Fruit fly (Drosophila melanogaster) whole organism, prepupa: ENCODE results near the gene exd.
A peak's percentile ranks its signal among the peaks of the same experiment; 100 is the strongest.

ENCODE experiments used
- CG10631 ChIP-seq: fragments of 200-800 bp; sonication (Bioruptor generic); optimal IDR thresholded peaks from 2 replicates; lab custom pipeline; 2016; ENCODE audit warnings: missing biosample characterization, missing genetic modification characterization
- CG11294 ChIP-seq: fragments of 200-800 bp; sonication (Bioruptor generic); IDR thresholded peaks from 2 replicates; pipeline ENCODE4 v1.3.6; 2022; ENCODE audit warnings: missing biosample characterization, missing genetic modification characterization
- CG11762 ChIP-seq: fragments of 200-800 bp; sonication (Bioruptor generic); optimal IDR thresholded peaks from 3 replicates; lab custom pipeline; 2016; ENCODE audit warnings: missing biosample characterization, missing genetic modification characterization; ENCODE audit not compliant: insufficient read depth
- CG11902 ChIP-seq: fragments of 200-800 bp; sonication (Bioruptor generic); optimal IDR thresholded peaks from 3 replicates; lab custom pipeline; 2016; ENCODE audit warnings: missing biosample characterization, missing genetic modification characterization
- CG1621 ChIP-seq: fragments of 200-800 bp; sonication (Bioruptor generic); optimal IDR thresholded peaks from 3 replicates; lab custom pipeline; 2018; ENCODE audit warnings: missing biosample characterization, mild to moderate bottlenecking, missing genetic modification characterization
- CG3919 ChIP-seq: fragments of 200-800 bp; sonication (Bioruptor generic); optimal IDR thresholded peaks from 3 replicates; lab custom pipeline; 2016; ENCODE audit warnings: missing biosample characterization, missing genetic modification characterization
- CG6163 ChIP-seq: fragments of 200-800 bp; sonication (Bioruptor generic); IDR thresholded peaks from 3 replicates; pipeline ENCODE4 v1.3.6; 2022; ENCODE audit warnings: missing biosample characterization, missing genetic modification characterization
- CG6276 ChIP-seq: fragments of 200-800 bp; sonication (Bioruptor generic); optimal IDR thresholded peaks from 2 replicates; lab custom pipeline; 2017; ENCODE audit warnings: missing biosample characterization, mild to moderate bottlenecking, missing genetic modification characterization
- CG8632 ChIP-seq: fragments of 200-800 bp; sonication (Bioruptor generic); optimal IDR thresholded peaks from 3 replicates; lab custom pipeline; 2016; ENCODE audit warnings: missing biosample characterization, missing genetic modification characterization
- CG9139 ChIP-seq: fragments of 200-800 bp; sonication (Bioruptor generic); optimal IDR thresholded peaks from 3 replicates; lab custom pipeline; 2017; ENCODE audit warnings: missing biosample characterization, mild to moderate bottlenecking, missing genetic modification characterization
- Eip78C ChIP-seq: fragments of 200-800 bp; sonication (Bioruptor generic); peaks from one replicate; lab custom pipeline; 2016; ENCODE audit warnings: missing biosample characterization, missing genetic modification characterization
- Ets96B ChIP-seq: fragments of 200-800 bp; optimal IDR thresholded peaks from 2 replicates; lab custom pipeline; 2019; ENCODE audit warnings: missing biosample characterization, mild to moderate bottlenecking, missing genetic modification characterization, moderate library complexity
- Hr38 ChIP-seq: sonication (Bioruptor generic); optimal IDR thresholded peaks from 2 replicates; lab custom pipeline; 2016; ENCODE audit warnings: missing biosample characterization, missing genetic modification characterization
- Hr39 ChIP-seq: fragments of 200-800 bp; sonication (Bioruptor generic); optimal IDR thresholded peaks from 2 replicates; lab custom pipeline; 2016; ENCODE audit warnings: missing biosample characterization, missing genetic modification characterization
- Hr4 ChIP-seq: fragments of 200-800 bp; sonication (Bioruptor generic); optimal IDR thresholded peaks from 3 replicates; lab custom pipeline; 2016; ENCODE audit warnings: missing biosample characterization, missing genetic modification characterization
- Sox102F ChIP-seq: fragments of 200-800 bp; sonication (Bioruptor generic); optimal IDR thresholded peaks from 2 replicates; lab custom pipeline; 2016; ENCODE audit warnings: missing biosample characterization, mild to moderate bottlenecking, missing genetic modification characterization
- Sox14 ChIP-seq: fragments of 200-800 bp; sonication (Bioruptor generic); optimal IDR thresholded peaks from 3 replicates; lab custom pipeline; 2016; ENCODE audit warnings: missing biosample characterization, missing genetic modification characterization
- achi ChIP-seq: fragments of 200-800 bp; sonication (Bioruptor generic); optimal IDR thresholded peaks from 3 replicates; lab custom pipeline; 2016; ENCODE audit warnings: missing biosample characterization, missing genetic modification characterization
- acj6 ChIP-seq: fragments of 200-800 bp; sonication (Bioruptor generic); optimal IDR thresholded peaks from 3 replicates; lab custom pipeline; 2016; ENCODE audit warnings: missing biosample characterization, missing genetic modification characterization
- fd59A ChIP-seq: fragments of 200-800 bp; sonication (Bioruptor generic); optimal IDR thresholded peaks from 2 replicates; lab custom pipeline; 2017; ENCODE audit warnings: missing biosample characterization, mild to moderate bottlenecking, missing genetic modification characterization, missing genetic modification reagents
- lz ChIP-seq: fragments of 200-800 bp; sonication (Bioruptor generic); optimal IDR thresholded peaks from 3 replicates; lab custom pipeline; 2016; ENCODE audit warnings: missing biosample characterization, missing genetic modification characterization
- net ChIP-seq: fragments of 200-800 bp; sonication (Bioruptor generic); optimal IDR thresholded peaks from 3 replicates; lab custom pipeline; 2016; ENCODE audit warnings: missing biosample characterization, missing genetic modification characterization
- svp ChIP-seq: fragments of 200-800 bp; sonication (Bioruptor generic); peaks from one replicate; lab custom pipeline; 2016; ENCODE audit warnings: missing biosample characterization, missing genetic modification characterization
- topi ChIP-seq: fragments of 200-800 bp; sonication (Bioruptor generic); optimal IDR thresholded peaks from 3 replicates; lab custom pipeline; 2016; ENCODE audit warnings: missing biosample characterization, missing genetic modification characterization
- vri ChIP-seq: fragments of 200-800 bp; sonication (Bioruptor generic); optimal IDR thresholded peaks from 3 replicates; lab custom pipeline; 2016; ENCODE audit warnings: missing biosample characterization, mild to moderate bottlenecking, missing genetic modification characterization

exd gene

DNA sequence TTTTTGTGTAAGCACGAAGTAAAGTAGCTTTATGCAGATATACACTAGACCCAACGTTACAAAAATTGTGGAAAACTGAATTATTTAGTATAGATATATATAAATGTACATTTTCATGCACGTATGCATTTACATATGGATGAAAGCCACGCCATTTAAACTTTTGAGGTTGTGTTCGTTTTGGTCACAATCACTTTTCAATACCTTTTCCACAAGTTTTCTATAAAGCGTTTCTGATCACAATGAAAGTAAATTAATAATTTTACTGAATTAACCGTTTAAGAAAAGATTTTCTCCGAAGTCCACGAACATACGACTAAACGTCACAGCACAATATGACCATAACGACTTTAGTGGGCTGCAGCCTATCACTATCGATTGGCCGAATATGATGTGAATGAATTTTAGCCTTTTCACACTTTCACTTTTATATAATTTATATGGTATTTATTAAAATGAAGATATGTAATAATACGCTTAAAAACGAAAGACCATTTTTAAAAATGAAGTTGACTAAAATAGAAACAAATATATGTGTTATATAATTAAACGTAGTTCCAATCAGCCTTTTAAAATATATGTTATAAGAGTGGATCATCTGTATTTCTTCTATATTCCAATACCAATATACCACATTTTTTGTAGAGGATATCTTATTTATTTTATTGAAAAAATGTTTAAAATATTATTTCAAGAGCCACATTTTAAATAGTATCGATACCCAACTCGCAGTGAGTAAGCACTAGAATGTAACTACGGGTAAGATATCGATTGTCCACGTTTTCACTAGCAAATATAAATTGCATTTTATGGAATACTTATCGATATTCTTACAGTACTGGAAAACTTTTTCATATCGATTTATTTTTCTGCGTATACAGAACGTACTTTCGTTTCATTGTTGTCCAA lies at the start of gene exd, which contains the start of the genes CG46312 and eIF5:
exd (plus strand) TSS at position 851 of the 909 bp plus-strand sequence.
CG46312 (minus strand) TSS at position 357 of the 909 bp plus-strand sequence.
eIF5 (minus strand) TSS at position 357 of the 909 bp plus-strand sequence.
- TF ChIP-seq achi = peak; percentile 1
- TF ChIP-seq Hr4 (GFP tag; lab: Kevin White, UChicago) = no peak
- no peak for TF ChIP-seq vri (GFP tag; lab: Kevin White, UChicago)
- TF ChIP-seq CG10631 = peak; percentile 17
- TF ChIP-seq Eip78C = peak; percentile 21

- TF ChIP-seq Eip78C (peak; percentile 28), net (no peak)
Measured at dm6 chrX:15944735-15945323, 47.4 kb upstream of the exd start, which contains the start of gene Rrp47. TSS of gene Rrp47 (plus strand) at chrX:15944897.

DNA sequence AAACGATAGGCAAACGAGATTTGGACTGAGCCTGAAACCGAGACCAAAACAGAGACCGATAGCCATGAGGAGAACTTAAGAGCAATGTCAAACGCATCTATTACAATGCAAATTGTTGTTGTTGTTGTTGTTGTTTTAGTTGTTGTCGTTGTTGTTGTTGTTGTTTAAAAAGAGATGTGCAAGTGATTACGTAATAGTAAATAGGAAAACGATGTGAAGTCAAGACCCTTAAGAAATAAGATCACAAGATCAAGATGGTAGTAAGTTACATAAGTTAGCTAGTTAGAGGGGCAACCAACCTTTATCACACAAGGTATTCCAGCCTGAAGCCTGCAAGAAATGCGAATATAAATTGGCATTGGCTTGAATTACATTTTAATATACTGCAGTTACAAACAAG lies 42.2 kb upstream of the exd start:
- TF ChIP-seq topi = no peak
- TF ChIP-seq Sox14 (GFP tag; lab: Kevin White, UChicago) = no peak
- no peak for TF ChIP-seq fd59A (GFP tag; lab: Kevin White, UChicago)
- TF ChIP-seq lz (GFP tag; lab: Kevin White, UChicago) = no peak
- no peak for TF ChIP-seq vri (GFP tag; lab: Kevin White, UChicago)
- no peak for TF ChIP-seq CG1621 (tag; lab: Kevin White, UChicago)
- TF ChIP-seq CG11902 = no peak
- TF ChIP-seq CG11762 (GFP tag; lab: Kevin White, UChicago) = no peak
- no peak for TF ChIP-seq CG6163
- TF ChIP-seq Eip78C = no peak
- TF ChIP-seq CG11294 (GFP tag; lab: Robert Waterston, UW) = no peak
- no peak for TF ChIP-seq CG8632 (GFP tag; lab: Kevin White, UChicago)
- TF ChIP-seq achi = no peak
- TF ChIP-seq acj6 (GFP tag; lab: Kevin White, UChicago) = no peak
- TF ChIP-seq Ets96B = no peak

dm6 chrX:15969577-15969976 lies 22.7 kb upstream of the exd start:
- TF ChIP-seq Hr38 = no peak
- no peak for TF ChIP-seq fd59A (GFP tag; lab: Kevin White, UChicago)
- no peak for TF ChIP-seq CG8632 (GFP tag; lab: Kevin White, UChicago)
- no peak for TF ChIP-seq Hr39
- TF ChIP-seq CG6276 (GFP tag; lab: Kevin White, UChicago) = no peak

DNA sequence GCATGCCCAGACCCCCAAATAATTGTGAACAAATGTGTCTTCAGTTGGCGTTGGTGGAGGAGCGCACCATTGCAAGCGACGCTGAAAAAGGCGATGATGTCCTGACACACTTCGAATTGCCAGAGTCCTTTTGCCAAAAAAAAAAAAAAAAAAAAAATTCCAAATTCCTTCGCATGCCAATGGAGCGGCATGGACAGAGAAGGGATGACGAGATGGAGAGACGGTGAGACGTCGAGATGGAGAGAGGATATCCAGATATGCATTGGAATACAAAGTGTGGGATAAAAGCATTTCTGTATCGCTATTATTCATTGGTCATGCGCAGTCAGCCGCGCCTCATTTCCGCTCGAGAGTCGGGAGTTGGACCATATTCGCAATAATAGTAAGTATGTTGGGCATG lies 20.7 kb upstream of the exd start:
- TF ChIP-seq fd59A (GFP tag; lab: Kevin White, UChicago) (no peak), svp (GFP tag; lab: Kevin White, UChicago) (peak; percentile 3)
- TF ChIP-seq, all 60 proteins: peak for 1

dm6 chrX:15973157-15973774 lies 19.0 kb upstream of the exd start, which contains the start of gene mmd:
TSS of gene mmd (minus strand) at chrX:15973159.
- no peak for TF ChIP-seq CG1621 (tag; lab: Kevin White, UChicago)
- no peak for TF ChIP-seq CG3919 (GFP tag; lab: Kevin White, UChicago)
- no peak for TF ChIP-seq vri (GFP tag; lab: Kevin White, UChicago)
- no peak for TF ChIP-seq CG9139
- no peak for TF ChIP-seq CG11762 (GFP tag; lab: Kevin White, UChicago)
- TF ChIP-seq net = no peak
- TF ChIP-seq Sox102F (GFP tag; lab: Kevin White, UChicago) = no peak

dm6 chrX:15974125-15974524 lies 18.1 kb upstream of the exd start, which contains the start of gene Or13a:
TSS of gene Or13a (plus strand) at chrX:15974425.
- no peak for TF ChIP-seq svp (GFP tag; lab: Kevin White, UChicago)
